Fruit fly (Drosophila melanogaster) whole organism, embryonic: ENCODE results near the gene Sec10.

Source experiments
- BEAF-32 ChIP-seq: fragments of 200-800 bp; sonication (Bioruptor generic); optimal IDR thresholded peaks from 3 replicates; lab custom pipeline; 2017; ENCODE audit warnings: missing biosample characterization, missing genetic modification characterization, mild to moderate bottlenecking, moderate library complexity, missing genetic modification reagents
- Blimp-1 ChIP-seq: fragments of 200-800 bp; sonication (Bioruptor generic); optimal IDR thresholded peaks from 3 replicates; lab custom pipeline; 2018; ENCODE audit warnings: missing biosample characterization, missing genetic modification characterization, mild to moderate bottlenecking, moderate library complexity, missing genetic modification reagents
- CG12219 ChIP-seq: fragments of 200-800 bp; sonication (Bioruptor generic); optimal IDR thresholded peaks from 3 replicates; lab custom pipeline; 2018; ENCODE audit warnings: missing biosample characterization, mild to moderate bottlenecking, missing genetic modification characterization
- CG12942 ChIP-seq: fragments of 200-800 bp; sonication (Bioruptor generic); optimal IDR thresholded peaks from 3 replicates; lab custom pipeline; 2016; ENCODE audit warnings: missing biosample characterization, missing genetic modification characterization
- CG14014 ChIP-seq: fragments of 200-800 bp; sonication (Bioruptor generic); IDR thresholded peaks from 2 replicates; pipeline ENCODE4 v1.3.6; 2022; ENCODE audit warnings: missing biosample characterization, missing genetic modification characterization
- CG14710 ChIP-seq: fragments of 200-800 bp; sonication (Bioruptor generic); optimal IDR thresholded peaks from 3 replicates; lab custom pipeline; 2019; ENCODE audit warnings: missing biosample characterization, mild to moderate bottlenecking, missing genetic modification characterization, moderate library complexity
- CG1603 ChIP-seq: fragments of 200-800 bp; sonication (Bioruptor generic); optimal IDR thresholded peaks from 2 replicates; lab custom pipeline; 2019; ENCODE audit warnings: missing biosample characterization, mild to moderate bottlenecking, missing genetic modification characterization, moderate library complexity
- CG17385 ChIP-seq: fragments of 200-800 bp; sonication (Bioruptor generic); optimal IDR thresholded peaks from 3 replicates; lab custom pipeline; 2018; ENCODE audit warnings: missing biosample characterization, mild to moderate bottlenecking, missing genetic modification characterization
- CG17829 ChIP-seq: fragments of 200-800 bp; optimal IDR thresholded peaks from 2 replicates; lab custom pipeline; 2019; ENCODE audit warnings: missing biosample characterization, mild to moderate bottlenecking, missing genetic modification characterization, moderate library complexity
- CG18011 ChIP-seq: fragments of 200-800 bp; sonication (Bioruptor generic); optimal IDR thresholded peaks from 2 replicates; lab custom pipeline; 2017; ENCODE audit warnings: missing biosample characterization, missing genetic modification characterization, mild to moderate bottlenecking, moderate library complexity, missing genotype
- CG18262 ChIP-seq: fragments of 200-800 bp; optimal IDR thresholded peaks from 3 replicates; lab custom pipeline; 2019; ENCODE audit warnings: missing biosample characterization, mild to moderate bottlenecking, missing genetic modification characterization, moderate library complexity
- CG31388 ChIP-seq: fragments of 200-800 bp; sonication (Bioruptor generic); optimal IDR thresholded peaks from 2 replicates; lab custom pipeline; 2016; ENCODE audit warnings: missing biosample characterization, missing genetic modification characterization
- CG34224 ChIP-seq: fragments of 200-800 bp; sonication (Bioruptor generic); IDR thresholded peaks from 3 replicates; pipeline ENCODE4 v1.3.6; 2022; ENCODE audit warnings: missing biosample characterization, missing genetic modification characterization; ENCODE audit not compliant: partially characterized antibody
- CG4730 ChIP-seq: fragments of 200-800 bp; sonication (Bioruptor generic); IDR thresholded peaks from 2 replicates; pipeline ENCODE4 v1.3.6; 2022; ENCODE audit warnings: missing biosample characterization, missing genetic modification characterization
- CG6175 ChIP-seq: fragments of 200-800 bp; sonication (Bioruptor generic); IDR thresholded peaks from 3 replicates; pipeline ENCODE4 v1.3.6; 2022; ENCODE audit warnings: missing biosample characterization, missing genetic modification characterization
- CG6683 ChIP-seq: fragments of 200-800 bp; sonication (Bioruptor generic); optimal IDR thresholded peaks from 2 replicates; lab custom pipeline; 2017; ENCODE audit warnings: missing biosample characterization, mild to moderate bottlenecking, missing genetic modification characterization, missing genetic modification reagents
- CG7372 ChIP-seq: fragments of 200-800 bp; sonication (Bioruptor generic); IDR thresholded peaks from 2 replicates; pipeline ENCODE4 v1.3.6; 2022; ENCODE audit warnings: missing biosample characterization, missing genetic modification characterization
- CG7786 ChIP-seq: fragments of 200-800 bp; sonication (Bioruptor generic); optimal IDR thresholded peaks from 2 replicates; lab custom pipeline; 2016; ENCODE audit warnings: missing biosample characterization, missing genetic modification characterization
- CG7839 ChIP-seq: fragments of 200-800 bp; sonication (Bioruptor generic); optimal IDR thresholded peaks from 3 replicates; lab custom pipeline; 2018; ENCODE audit warnings: missing biosample characterization, mild to moderate bottlenecking, missing genetic modification characterization, moderate library complexity
- CG9609 ChIP-seq: fragments of 200-800 bp; sonication (Bioruptor generic); optimal IDR thresholded peaks from 3 replicates; lab custom pipeline; 2016; ENCODE audit warnings: missing biosample characterization, missing genetic modification characterization
- Camta ChIP-seq: fragments of 200-800 bp; sonication (Bioruptor generic); optimal IDR thresholded peaks from 2 replicates; lab custom pipeline; 2016; ENCODE audit warnings: missing biosample characterization, missing genetic modification characterization
- CoRest ChIP-seq: fragments of 200-800 bp; sonication (Bioruptor generic); optimal IDR thresholded peaks from 3 replicates; lab custom pipeline; 2018; ENCODE audit warnings: missing biosample characterization, mild to moderate bottlenecking, missing genetic modification characterization, moderate library complexity
- Dref ChIP-seq: fragments of 200-800 bp; sonication (Bioruptor generic); IDR thresholded peaks from 2 replicates; pipeline ENCODE4 v1.3.6; 2022; ENCODE audit warnings: missing biosample characterization, missing genetic modification characterization
- Drgx ChIP-seq: fragments of 200-800 bp; sonication (Bioruptor generic); IDR thresholded peaks from 2 replicates; pipeline ENCODE4 v1.3.6; 2022; ENCODE audit warnings: missing biosample characterization, missing genetic modification characterization
- Gug ChIP-seq: fragments of 200-800 bp; sonication (Bioruptor generic); IDR thresholded peaks from 4 replicates; pipeline ENCODE4 v1.3.6; 2022; ENCODE audit warnings: missing biosample characterization, missing genetic modification characterization
- HHEX ChIP-seq: fragments of 200-800 bp; sonication (Bioruptor generic); optimal IDR thresholded peaks from 3 replicates; lab custom pipeline; 2017; ENCODE audit warnings: missing biosample characterization, mild to moderate bottlenecking, missing genetic modification characterization, missing genetic modification reagents
- HLH3B ChIP-seq: fragments of 200-800 bp; sonication (Bioruptor generic); IDR thresholded peaks from 2 replicates; pipeline ENCODE4 v1.3.6; 2022; ENCODE audit warnings: missing biosample characterization, missing genetic modification characterization
- Opbp ChIP-seq: fragments of 200-800 bp; sonication (Bioruptor generic); IDR thresholded peaks from 3 replicates; pipeline ENCODE4 v1.3.6; 2022; ENCODE audit warnings: missing biosample characterization, missing genetic modification characterization; ENCODE audit not compliant: partially characterized antibody
- Pdp1 ChIP-seq, 2 experiments: fragments of 200-800 bp; sonication (Bioruptor generic); optimal IDR thresholded peaks; 3 replicates each; lab custom pipeline; 2016; ENCODE audit warnings: missing biosample characterization in 2 of 2, missing genetic modification characterization in 2 of 2, mild to moderate bottlenecking in 1 of 2, moderate library complexity in 1 of 2
- Xbp1 ChIP-seq: fragments of 200-800 bp; sonication (Bioruptor generic); optimal IDR thresholded peaks from 3 replicates; lab custom pipeline; 2016; ENCODE audit warnings: missing biosample characterization, mild to moderate bottlenecking, missing genetic modification characterization
- ato ChIP-seq: fragments of 200-800 bp; sonication (Bioruptor generic); IDR thresholded peaks from 2 replicates; pipeline ENCODE4 v1.3.6; 2022; ENCODE audit warnings: missing biosample characterization, missing genetic modification characterization; ENCODE audit not compliant: partially characterized antibody
- az2 ChIP-seq: fragments of 200-800 bp; sonication (Bioruptor generic); optimal IDR thresholded peaks from 3 replicates; lab custom pipeline; 2016; ENCODE audit warnings: missing biosample characterization, missing genetic modification characterization
- chif ChIP-seq, 2 experiments: fragments of 200-800 bp; sonication (Bioruptor generic); optimal IDR thresholded peaks; 3 replicates each; lab custom pipeline; 2016; ENCODE audit warnings: missing biosample characterization in 2 of 2, missing genetic modification characterization in 2 of 2
- disco-r ChIP-seq: fragments of 200-800 bp; sonication (Bioruptor generic); optimal IDR thresholded peaks from 2 replicates; lab custom pipeline; 2016; ENCODE audit warnings: missing biosample characterization, missing genetic modification characterization
- en ChIP-seq: fragments of 200-800 bp; sonication (Bioruptor generic); optimal IDR thresholded peaks from 2 replicates; lab custom pipeline; 2016; ENCODE audit warnings: missing biosample characterization, missing genetic modification characterization
- ewg ChIP-seq: fragments of 200-800 bp; sonication (Bioruptor generic); optimal IDR thresholded peaks from 3 replicates; lab custom pipeline; 2017; ENCODE audit warnings: mild to moderate bottlenecking, missing biosample characterization, missing genetic modification reagents, missing genetic modification characterization
- knrl ChIP-seq: fragments of 200-800 bp; sonication (Bioruptor generic); IDR thresholded peaks from 3 replicates; pipeline ENCODE4 v1.3.6; 2022; ENCODE audit warnings: missing biosample characterization, missing genetic modification characterization; ENCODE audit not compliant: partially characterized antibody
- lov ChIP-seq, 2 experiments: fragments of 200-800 bp in 1 of 2; fragments of >200 bp in 1 of 2; sonication (Bioruptor generic) in 1 of 2; IDR thresholded peaks in 1 of 2; optimal IDR thresholded peaks in 1 of 2; 2 replicates in 1 of 2; 3 replicates in 1 of 2; pipeline versions ENCODE4 v1.3.6 to Lab custom; 2017 to 2022; ENCODE audit warnings: missing biosample characterization in 1 of 2, missing genetic modification characterization in 1 of 2
- mirr ChIP-seq: fragments of 200-800 bp; sonication (Bioruptor generic); optimal IDR thresholded peaks from 3 replicates; lab custom pipeline; 2018; ENCODE audit warnings: missing biosample characterization, mild to moderate bottlenecking, missing genetic modification characterization
- nom ChIP-seq: fragments of 200-800 bp; sonication (Bioruptor generic); optimal IDR thresholded peaks from 2 replicates; lab custom pipeline; 2017; ENCODE audit warnings: missing biosample characterization, missing genetic modification characterization, mild to moderate bottlenecking, moderate library complexity, missing genetic modification reagents
- onecut ChIP-seq: fragments of 200-800 bp; sonication (Bioruptor generic); IDR thresholded peaks from 2 replicates; pipeline ENCODE4 v1.3.6; 2022; ENCODE audit warnings: missing biosample characterization, missing genetic modification characterization
- pzg ChIP-seq: fragments of 200-800 bp; sonication (Bioruptor generic); optimal IDR thresholded peaks from 3 replicates; lab custom pipeline; 2018; ENCODE audit warnings: missing biosample characterization, mild to moderate bottlenecking, missing genetic modification characterization, moderate library complexity
- ranshi ChIP-seq: fragments of 200-800 bp; sonication (Bioruptor generic); IDR thresholded peaks from 2 replicates; pipeline ENCODE4 v1.3.6; 2022; ENCODE audit warnings: missing biosample characterization, missing genetic modification characterization
- ro ChIP-seq: fragments of 200-800 bp; sonication (Bioruptor generic); IDR thresholded peaks from 2 replicates; pipeline ENCODE4 v1.3.6; 2022; ENCODE audit warnings: missing biosample characterization, missing genetic modification characterization
- sens ChIP-seq: fragments of 200-800 bp; sonication (Bioruptor generic); peaks from one replicate; lab custom pipeline; 2016; ENCODE audit warnings: missing biosample characterization, missing genetic modification characterization
- stc ChIP-seq: fragments of 200-800 bp; sonication (Bioruptor generic); IDR thresholded peaks from 2 replicates; pipeline ENCODE4 v1.3.6; 2022; ENCODE audit warnings: missing biosample characterization, missing genetic modification characterization
- tna ChIP-seq: fragments of 200-800 bp; sonication (Bioruptor generic); IDR thresholded peaks from 2 replicates; pipeline ENCODE4 v1.3.6; 2022; ENCODE audit warnings: missing biosample characterization, missing genetic modification characterization; ENCODE audit not compliant: partially characterized antibody
- unc-4 ChIP-seq: fragments of 200-800 bp; sonication (Bioruptor generic); IDR thresholded peaks from 2 replicates; pipeline ENCODE4 v1.3.6; 2022; ENCODE audit warnings: missing biosample characterization, missing genetic modification characterization; ENCODE audit not compliant: partially characterized antibody
- zfh2 ChIP-seq: fragments of 200-800 bp; sonication (Bioruptor generic); optimal IDR thresholded peaks from 2 replicates; lab custom pipeline; 2016; ENCODE audit warnings: missing biosample characterization, missing genetic modification characterization

Gene Sec10

dm6 chr3R:24169362-24169761, 34.7 kb downstream of the Sec10 start, which contains the start of gene CG5510 (continued):
- no peak for TF ChIP-seq nom (GFP tag; lab: Kevin White, UChicago)
- TF ChIP-seq CG6683, result no peak
- TF ChIP-seq Drgx, result 0 out of 2 replicates have a peak, but pooled peaks have one; percentile 11
- no peak for TF ChIP-seq CG7372 (GFP tag; lab: Robert Waterston, UW)
- TF ChIP-seq ro (GFP tag; lab: Robert Waterston, UW), result no peak
- TF ChIP-seq unc-4 (GFP tag; lab: Robert Waterston, UW), result peak; percentile 98
- peak; percentile 62 for TF ChIP-seq CoRest (tag; lab: Kevin White, UChicago)
- peak; percentile 64; the same call in 2 of the 4 replicates for TF ChIP-seq Gug (GFP tag; lab: Robert Waterston, UW)
- peak; percentile 16 for TF ChIP-seq az2 (GFP tag; lab: Kevin White, UChicago)
- peak; percentile 39; the same call in 1 of the 2 replicates for TF ChIP-seq onecut
- peak; percentile 26 for TF ChIP-seq CG12942
- TF ChIP-seq CG1603 (tag; lab: Kevin White, UChicago), result peak; percentile 86
- TF ChIP-seq knrl (GFP tag; lab: Robert Waterston, UW), result peak; percentile 95
- TF ChIP-seq CG17385, result no peak
- TF ChIP-seq HHEX (GFP tag; lab: Kevin White, UChicago), result peak; percentile 26
- TF ChIP-seq CG6175 (GFP tag; lab: Robert Waterston, UW), result no peak
- TF ChIP-seq lov (optimal IDR thresholded peaks at IDR 0.05; lab: Kevin White, UChicago), result no peak
- 0 out of 3 replicates have a peak, but pooled peaks have one; percentile 20 for TF ChIP-seq lov (GFP tag; IDR thresholded peaks at IDR 0.05; lab: Robert Waterston, UW)
- TF ChIP-seq Xbp1, result peak; percentile 65
- no peak for TF ChIP-seq CG31388
- peak; percentile 58 for TF ChIP-seq Camta (GFP tag; lab: Kevin White, UChicago)
- no peak for TF ChIP-seq CG4730 (GFP tag; lab: Robert Waterston, UW)
- peak; percentile 70 for TF ChIP-seq CG14710 (tag; lab: Kevin White, UChicago)
- TF ChIP-seq stc (GFP tag; lab: Robert Waterston, UW), result no peak; the same call in 1 of the 2 replicates
- TF ChIP-seq en (GFP tag; lab: Kevin White, UChicago), result peak; percentile 12
- peak; percentile 47 for TF ChIP-seq HLH3B (GFP tag; lab: Robert Waterston, UW)
- peak; percentile 66 for TF ChIP-seq zfh2 (GFP tag; lab: Kevin White, UChicago)
- TF ChIP-seq disco-r (GFP tag; lab: Kevin White, UChicago), result no peak
- peak; percentile 57 for TF ChIP-seq CG9609 (GFP tag; lab: Kevin White, UChicago)
- TF ChIP-seq CG18262 (tag; lab: Kevin White, UChicago), result no peak
- peak; percentile 97 for TF ChIP-seq pzg (GFP tag; lab: Kevin White, UChicago)
- peak; percentile 98 for TF ChIP-seq BEAF-32 (GFP tag; lab: Kevin White, UChicago)
- peak; percentile 99 for TF ChIP-seq ato (GFP tag; lab: Robert Waterston, UW)
- peak; percentile 58 to 61 for TF ChIP-seq Pdp1 (GFP tag; optimal IDR thresholded peaks at IDR 0.05; lab: Kevin White, UChicago)
- TF ChIP-seq sens, result peak; percentile 90
- peak; percentile 98 for TF ChIP-seq tna (GFP tag; lab: Robert Waterston, UW)
- peak; percentile 71 for TF ChIP-seq CG17829
- TF ChIP-seq CG18011, result no peak
- peak; percentile 99 for TF ChIP-seq CG34224 (GFP tag; lab: Robert Waterston, UW)
- TF ChIP-seq ranshi, result peak; percentile 55; the same call in 1 of the 2 replicates
- TF ChIP-seq mirr (GFP tag; lab: Kevin White, UChicago), result peak; percentile 30
- TF ChIP-seq Dref (GFP tag; lab: Robert Waterston, UW), result peak; percentile 100
- TF ChIP-seq Opbp (GFP tag; lab: Robert Waterston, UW), result peak; percentile 97
- no peak for TF ChIP-seq CG7839 (tag; lab: Kevin White, UChicago)
- TF ChIP-seq Blimp-1 (GFP tag; lab: Kevin White, UChicago), result peak; percentile 25
- TF ChIP-seq CG14014 (GFP tag; lab: Robert Waterston, UW), result peak; percentile 33; the same call in 1 of the 2 replicates
- TF ChIP-seq CG7786 (GFP tag; lab: Kevin White, UChicago), result peak; percentile 25
- no peak for TF ChIP-seq CG12219
- peak; percentile 13 to 48 for TF ChIP-seq chif (GFP tag; optimal IDR thresholded peaks at IDR 0.05; lab: Kevin White, UChicago)
- peak; percentile 27 for TF ChIP-seq ewg (GFP tag; lab: Kevin White, UChicago)
